Fruit fly (Drosophila melanogaster) whole organism, prepupa: ENCODE measurements around the gene tara.
A peak's percentile ranks its signal among the peaks of the same experiment; 100 is the strongest.

ENCODE experiments used
- CG8632 ChIP-seq: fragments of 200-800 bp; sonication (Bioruptor generic); optimal IDR thresholded peaks from 3 replicates; lab custom pipeline; 2016; ENCODE audit warnings: missing biosample characterization, missing genetic modification characterization
- Lpt ChIP-seq: fragments of 200-800 bp; sonication (Bioruptor generic); optimal IDR thresholded peaks from 3 replicates; lab custom pipeline; 2016; ENCODE audit warnings: missing biosample characterization, missing genetic modification characterization
- Sox15 ChIP-seq: fragments of 200-800 bp; sonication (Bioruptor generic); optimal IDR thresholded peaks from 3 replicates; lab custom pipeline; 2016; ENCODE audit warnings: missing biosample characterization, missing genetic modification characterization
- salr ChIP-seq, 2 experiments: fragments of 200-800 bp; sonication (Bioruptor generic); optimal IDR thresholded peaks; 3 replicates each; lab custom pipeline; 2016 to 2018; ENCODE audit warnings: missing biosample characterization in 2 of 2, missing genetic modification characterization in 2 of 2, mild to moderate bottlenecking in 1 of 2

dm6 chr3R:16228719-16229704 is 3.6 kb downstream of the tara start:
- no peak for TF ChIP-seq CG8632 (GFP tag; lab: Kevin White, UChicago)
- TF ChIP-seq Lpt (GFP tag; lab: Kevin White, UChicago): peak; percentile 30
- TF ChIP-seq salr (GFP tag; optimal IDR thresholded peaks at IDR 0.05; lab: Kevin White, UChicago): no peak
- no peak for TF ChIP-seq Sox15 (GFP tag; lab: Kevin White, UChicago)
